Worm (Caenorhabditis elegans) whole organism, L2 larva: ENCODE results near the gene T28A11.3.

Experiments used
- R02D3.7 ChIP-seq: fragments of 150-350 bp; optimal IDR thresholded peaks from 2 replicates; lab custom pipeline; 2014; ENCODE audit warnings: missing biosample characterization, missing genetic modification characterization
- alr-1 ChIP-seq: fragments of 150-350 bp; optimal IDR thresholded peaks from 2 replicates; lab custom pipeline; 2014; ENCODE audit warnings: missing biosample characterization, missing genetic modification characterization
- ama-1 ChIP-seq: fragments of 150-350 bp; optimal IDR thresholded peaks from 2 replicates; lab custom pipeline; 2018; ENCODE audit warnings: inconsistent platforms
- ceh-82 ChIP-seq: fragments of 150-350 bp; optimal IDR thresholded peaks from 2 replicates; lab custom pipeline; 2014; ENCODE audit warnings: missing biosample characterization, missing genetic modification characterization
- crh-2 ChIP-seq: sonication (generic microtip); optimal IDR thresholded peaks from 2 replicates; lab custom pipeline; 2017; ENCODE audit warnings: missing biosample characterization, missing genetic modification characterization
- elt-3 ChIP-seq: sonication (generic microtip); optimal IDR thresholded peaks from 2 replicates; lab custom pipeline; 2017; ENCODE audit warnings: missing biosample characterization, missing genetic modification characterization
- lin-13 ChIP-seq: fragments of 150-350 bp; optimal IDR thresholded peaks from 2 replicates; lab custom pipeline; 2014; ENCODE audit warnings: missing biosample characterization, missing genetic modification reagents, missing genetic modification characterization
- nhr-12 ChIP-seq: fragments of 150-350 bp; optimal IDR thresholded peaks from 2 replicates; lab custom pipeline; 2014; ENCODE audit warnings: missing biosample characterization, missing genetic modification characterization
- nhr-21 ChIP-seq: fragments of 150-350 bp; optimal IDR thresholded peaks from 2 replicates; lab custom pipeline; 2014; ENCODE audit warnings: missing biosample characterization, missing genetic modification characterization
- skn-1 ChIP-seq: sonication (generic microtip); optimal IDR thresholded peaks from 2 replicates; lab custom pipeline; 2017; ENCODE audit warnings: missing biosample characterization, missing genetic modification characterization
- snpc-4 ChIP-seq: fragments of 150-350 bp; optimal IDR thresholded peaks from 2 replicates; lab custom pipeline; 2014; ENCODE audit warnings: missing biosample characterization, missing genetic modification characterization

ce11 chrV:3267950-3268349 is 7.2 kb upstream of the T28A11.3 start, which contains the start of gene T28A11.18:
- no peak for TF ChIP-seq elt-3 (tag; lab: Kevin White, UChicago)
- no peak for TF ChIP-seq crh-2 (tag; lab: Kevin White, UChicago)
- no peak for TF ChIP-seq alr-1 (tag; lab: Kevin White, UChicago)
- TF ChIP-seq lin-13, result no peak
- no peak for TF ChIP-seq R02D3.7 (tag; lab: Kevin White, UChicago)
- no peak for TF ChIP-seq snpc-4 (tag; lab: Kevin White, UChicago)
- no peak for TF ChIP-seq ceh-82 (tag; lab: Kevin White, UChicago)
- no peak for TF ChIP-seq nhr-12 (tag; lab: Kevin White, UChicago)
- TF ChIP-seq ama-1, result no peak
- TF ChIP-seq skn-1 (tag; lab: Kevin White, UChicago), result no peak
- TF ChIP-seq nhr-21 (tag; lab: Kevin White, UChicago), result no peak
